Worm (Caenorhabditis elegans): Measurements from ENCODE around the gene nhr-28.

The nhr-28 gene

DNA sequence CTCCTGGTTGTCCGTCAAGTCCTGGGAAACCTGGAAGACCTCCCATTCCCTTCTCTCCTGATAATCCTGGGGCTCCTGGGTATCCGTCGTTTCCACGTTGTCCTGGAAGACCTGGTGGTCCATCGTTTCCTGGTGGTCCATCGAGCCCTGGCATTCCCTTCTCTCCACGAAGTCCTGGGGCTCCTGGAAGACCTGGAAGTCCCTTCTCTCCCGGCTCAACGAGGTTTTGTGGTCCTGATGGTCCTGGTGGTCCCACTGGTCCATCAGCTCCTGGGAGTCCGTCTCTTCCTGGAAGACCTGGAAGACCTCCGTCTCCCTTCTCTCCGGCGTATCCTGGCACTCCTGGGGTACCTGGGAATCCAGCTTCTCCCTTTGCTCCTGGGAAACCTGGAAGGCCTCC lies 27.1 kb downstream of the nhr-28 start:
- TF ChIP-seq unc-62 (GFP tag; optimal IDR thresholded peaks at IDR 0.05): no peak

DNA sequence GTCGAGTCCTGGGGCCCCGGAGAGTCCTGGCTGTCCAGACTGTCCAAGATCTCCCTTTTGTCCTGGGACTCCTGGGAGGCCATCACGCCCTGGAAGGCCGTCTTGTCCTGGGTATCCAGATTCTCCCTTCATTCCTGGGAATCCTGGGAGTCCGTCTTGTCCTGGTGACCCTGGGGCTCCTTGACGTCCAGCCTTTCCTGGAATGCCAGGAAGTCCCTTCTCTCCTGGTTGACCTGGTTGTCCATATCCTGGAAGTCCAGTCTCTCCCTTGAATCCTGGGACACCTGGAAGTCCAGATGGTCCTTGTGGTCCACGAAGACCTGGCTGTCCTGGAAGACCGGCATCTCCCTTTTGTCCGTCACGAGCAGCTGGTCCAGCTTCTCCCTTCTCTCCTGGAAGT lies 28.3 kb downstream of the nhr-28 start:
- TF ChIP-seq unc-62 (GFP tag; optimal IDR thresholded peaks at IDR 0.05): no peak

DNA sequence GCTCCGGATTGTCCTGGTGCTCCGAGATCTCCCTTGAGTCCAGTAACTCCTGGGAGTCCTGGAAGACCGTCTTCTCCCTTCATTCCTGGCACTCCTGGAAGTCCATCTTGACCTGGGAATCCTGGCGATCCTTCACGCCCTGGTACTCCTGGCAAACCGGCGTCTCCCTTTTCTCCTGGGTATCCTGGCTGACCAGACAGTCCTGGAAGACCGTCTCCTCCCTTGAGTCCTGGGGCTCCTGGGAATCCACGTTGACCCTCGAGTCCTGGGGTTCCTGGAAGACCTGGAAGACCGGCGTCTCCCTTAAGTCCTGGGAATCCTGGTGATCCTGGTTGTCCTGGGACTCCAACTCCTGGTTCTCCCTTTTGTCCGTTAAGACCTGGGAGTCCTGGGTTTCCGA lies 29.2 kb downstream of the nhr-28 start:
- no peak for TF ChIP-seq unc-62 (GFP tag; optimal IDR thresholded peaks at IDR 0.05)

DNA sequence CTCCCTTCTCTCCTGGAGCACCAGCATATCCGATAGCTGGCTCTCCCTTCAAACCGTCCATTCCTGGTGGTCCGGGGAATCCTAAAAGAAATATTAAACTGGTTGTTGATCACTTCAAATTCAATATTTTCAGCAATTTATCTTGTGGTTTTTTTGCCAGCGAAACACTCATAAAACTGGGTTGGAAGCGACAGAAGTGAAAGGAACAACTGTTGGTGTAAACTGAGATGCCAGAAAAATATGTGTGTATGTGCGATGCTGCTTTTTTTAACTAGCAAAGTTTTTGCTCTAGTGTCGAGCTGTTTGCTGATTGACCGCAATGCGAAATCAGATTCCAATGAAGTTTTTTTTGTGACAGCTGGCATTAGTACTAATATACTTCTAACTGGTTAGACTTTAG lies 32.4 kb downstream of the nhr-28 start:
- no peak for TF ChIP-seq unc-62 (GFP tag; optimal IDR thresholded peaks at IDR 0.05)

DNA sequence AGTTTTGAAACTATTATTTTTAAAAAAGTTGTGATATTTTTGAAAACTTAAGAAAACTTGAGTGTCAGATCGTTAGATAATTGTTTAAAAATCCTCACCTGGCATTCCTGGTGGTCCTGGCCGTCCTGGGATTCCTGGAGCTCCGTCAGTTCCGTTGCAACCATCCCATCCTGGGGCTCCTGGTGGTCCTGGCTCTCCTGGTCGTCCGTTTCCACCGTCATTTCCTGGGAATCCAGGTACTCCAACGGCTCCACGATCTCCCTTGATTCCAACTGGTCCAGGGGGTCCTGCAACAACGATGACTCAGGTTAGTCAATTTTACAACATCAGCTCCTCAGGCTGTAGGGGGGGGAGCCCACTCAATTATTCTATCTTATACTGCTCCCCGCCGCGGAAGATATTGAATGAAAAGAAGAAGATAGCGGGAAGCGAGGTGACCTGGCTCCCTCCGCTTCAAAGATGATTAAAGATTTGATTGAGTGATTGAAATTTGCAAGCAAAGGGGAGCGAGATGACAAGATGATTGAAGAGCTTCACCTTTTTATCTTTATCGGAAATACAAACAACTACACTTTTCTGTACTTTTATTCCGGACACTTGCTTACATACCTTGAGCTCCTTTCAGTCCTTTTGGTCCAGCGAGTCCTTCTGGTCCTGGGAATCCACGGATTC lies 33.0 kb downstream of the nhr-28 start:
- no peak for TF ChIP-seq unc-62 (GFP tag; optimal IDR thresholded peaks at IDR 0.05)

DNA sequence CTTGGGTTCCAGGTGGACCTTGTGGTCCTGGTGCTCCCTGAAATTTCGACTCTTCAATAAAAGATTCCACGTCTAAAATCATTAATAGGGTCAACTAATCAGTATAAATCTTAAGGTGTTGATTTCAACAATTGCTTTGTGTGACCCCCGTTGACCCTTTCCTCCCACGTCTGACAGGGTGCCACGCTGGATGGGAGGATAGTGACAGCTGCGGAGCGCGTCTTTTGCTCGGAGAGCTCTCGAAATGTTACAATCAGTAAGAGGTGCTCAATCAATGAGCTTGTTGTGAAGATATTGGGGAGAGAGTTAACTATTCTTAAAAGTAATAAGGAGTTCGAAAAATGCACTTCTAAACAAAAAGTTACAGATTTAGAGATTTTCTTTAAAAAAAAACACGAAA lies 33.6 kb downstream of the nhr-28 start:
- no peak for TF ChIP-seq unc-62 (GFP tag; optimal IDR thresholded peaks at IDR 0.05)

DNA sequence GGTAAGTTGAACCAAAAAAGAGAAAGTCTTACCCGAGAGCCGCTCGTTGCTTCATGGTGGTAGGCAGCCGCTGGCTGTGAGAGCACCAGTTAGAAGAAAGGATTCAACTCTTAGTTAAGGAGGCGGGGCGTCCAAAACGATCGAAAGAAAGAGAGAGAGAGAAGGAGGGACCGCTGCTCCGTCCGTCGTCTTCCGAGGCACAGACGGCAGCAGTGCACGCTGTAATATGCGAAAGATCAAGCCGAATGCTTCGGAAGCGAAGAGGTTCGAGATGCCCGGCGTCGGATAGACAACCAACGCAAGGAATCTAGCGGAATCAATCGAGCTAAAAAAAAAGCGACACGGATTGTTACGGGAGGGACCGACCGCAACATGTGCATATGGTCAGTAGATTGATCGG lies 34.5 kb downstream of the nhr-28 start, which contains the start of gene let-2:
Gene let-2, minus strand, starts transcription at position 68 of the 400 bp plus-strand sequence.
- no peak for TF ChIP-seq unc-62 (GFP tag; optimal IDR thresholded peaks at IDR 0.05)

DNA sequence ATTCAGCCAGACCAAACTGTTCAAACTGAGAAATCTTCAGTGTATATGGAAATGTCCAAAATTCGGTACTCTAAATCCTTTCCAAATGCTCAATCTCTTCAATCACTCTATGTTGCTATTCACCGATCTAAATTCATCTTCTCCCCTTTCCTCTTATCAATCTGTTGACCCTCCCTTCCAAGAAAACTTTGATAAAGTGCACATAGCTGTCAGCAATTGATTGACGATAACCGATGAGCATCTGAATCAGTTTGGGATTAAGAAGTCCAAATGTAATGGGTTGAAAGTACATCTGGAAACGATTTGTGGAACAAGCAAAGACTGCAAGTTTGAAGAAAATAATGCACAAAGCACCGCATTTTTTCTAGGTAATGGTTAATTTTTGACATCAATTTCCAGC lies 35.2 kb downstream of the nhr-28 start:
- no peak for TF ChIP-seq unc-62 (GFP tag; optimal IDR thresholded peaks at IDR 0.05)

DNA sequence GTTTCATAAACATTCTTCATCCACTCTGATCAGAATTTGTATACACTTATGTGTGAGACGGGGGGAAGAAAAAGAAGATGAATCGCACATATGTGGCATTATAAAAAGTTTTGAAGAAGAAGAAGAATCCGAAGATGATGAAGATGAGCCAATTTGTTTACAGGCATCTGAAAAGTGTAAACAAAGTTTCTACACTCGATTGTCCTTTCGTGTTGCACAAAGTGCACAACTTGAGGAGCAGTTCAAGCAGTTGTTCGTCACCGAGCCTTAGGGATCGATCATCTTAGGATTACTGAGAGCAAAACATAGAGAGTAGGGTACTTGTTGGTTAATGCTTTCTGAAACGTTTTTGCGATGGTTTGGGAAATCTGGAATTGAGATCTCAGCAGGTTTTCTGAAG lies 36.3 kb downstream of the nhr-28 start:
- TF ChIP-seq unc-62 (GFP tag; optimal IDR thresholded peaks at IDR 0.05): no peak

DNA sequence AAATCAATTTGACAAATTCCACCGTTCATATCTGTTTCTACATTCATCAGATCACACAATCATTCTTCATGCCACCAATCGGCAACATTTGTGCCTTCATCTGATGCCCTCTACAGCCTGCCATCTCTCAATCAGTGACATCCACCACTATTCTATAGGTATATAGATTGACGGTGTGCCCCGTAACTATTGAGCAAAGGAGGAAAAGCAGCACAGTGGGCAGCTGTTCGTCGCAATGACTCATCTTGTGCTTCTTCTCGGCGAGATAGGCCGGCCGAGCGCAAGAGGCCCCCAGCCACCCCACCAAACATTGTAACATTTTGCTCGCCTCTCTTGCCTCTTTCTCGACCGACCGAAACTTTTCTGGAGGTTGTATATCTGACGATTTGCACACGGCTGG lies 37.3 kb downstream of the nhr-28 start:
- TF ChIP-seq unc-62 (GFP tag; optimal IDR thresholded peaks at IDR 0.05): no peak

DNA sequence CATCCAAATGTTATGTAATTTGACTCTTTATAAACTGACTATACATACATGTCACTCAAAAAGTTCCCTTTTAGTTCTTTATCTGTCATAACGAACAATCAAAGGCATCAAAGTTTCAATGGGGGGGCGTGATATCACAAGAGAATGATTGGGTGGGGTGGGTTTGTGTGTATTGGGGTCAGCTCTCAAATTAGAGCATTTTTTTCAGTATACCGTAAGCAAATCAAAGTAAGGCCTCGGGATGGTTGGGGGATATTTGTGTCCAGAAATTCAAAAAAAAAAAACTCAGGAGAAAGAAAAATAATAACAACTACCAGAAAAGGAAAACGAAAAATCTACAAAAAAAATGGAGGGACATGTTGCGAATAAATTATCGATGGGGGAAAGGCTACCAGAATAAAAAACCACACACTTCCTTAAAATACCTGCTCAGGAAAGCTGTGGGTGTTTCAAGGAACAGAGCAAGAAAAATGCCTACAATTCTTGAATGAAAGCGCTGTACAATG lies 43.7 kb downstream of the nhr-28 start, which contains the start of gene F01G12.18:
Gene F01G12.18, minus strand, starts transcription at position 51 of the 506 bp plus-strand sequence.
- no peak for TF ChIP-seq unc-62 (GFP tag; optimal IDR thresholded peaks at IDR 0.05)

DNA sequence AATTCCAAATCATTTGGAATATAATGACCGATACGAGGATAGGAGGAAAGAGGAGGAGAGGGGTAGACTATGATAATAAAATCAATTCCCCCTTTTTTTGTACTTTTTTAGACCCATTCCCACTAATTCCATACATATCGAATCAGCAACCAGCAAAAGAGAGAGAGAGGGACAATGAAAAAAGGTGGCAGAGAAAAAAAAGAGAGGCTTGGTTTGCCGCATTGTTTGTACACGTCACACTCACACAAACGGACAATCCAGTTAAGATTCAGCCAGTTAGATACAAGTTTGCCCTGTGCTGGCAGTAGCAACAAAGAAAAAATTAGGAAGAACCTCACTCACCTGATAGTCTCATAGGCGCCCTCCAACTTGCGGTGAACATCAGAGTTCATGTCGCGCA lies 46.1 kb downstream of the nhr-28 start:
- no peak for TF ChIP-seq unc-62 (GFP tag; optimal IDR thresholded peaks at IDR 0.05)

DNA sequence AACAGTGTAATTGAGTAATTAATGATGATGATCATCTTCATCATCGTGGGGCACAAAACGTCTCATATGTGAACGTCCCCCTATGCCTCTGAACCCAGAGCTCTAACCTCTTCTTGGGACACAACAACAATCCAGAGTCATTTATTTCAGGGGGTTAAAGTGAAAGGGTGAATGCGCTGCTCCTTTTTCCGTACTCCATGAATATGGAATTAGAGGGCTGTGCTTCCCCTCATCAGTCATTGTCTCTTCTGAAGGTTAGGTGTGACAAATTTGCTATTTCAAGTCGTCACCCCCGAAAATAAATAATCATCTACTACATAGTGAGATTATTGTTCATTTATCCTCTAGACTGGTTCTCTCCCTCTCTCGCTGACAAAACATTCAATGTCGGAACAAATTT lies 47.5 kb downstream of the nhr-28 start:
- no peak for TF ChIP-seq unc-62 (GFP tag; optimal IDR thresholded peaks at IDR 0.05)

DNA sequence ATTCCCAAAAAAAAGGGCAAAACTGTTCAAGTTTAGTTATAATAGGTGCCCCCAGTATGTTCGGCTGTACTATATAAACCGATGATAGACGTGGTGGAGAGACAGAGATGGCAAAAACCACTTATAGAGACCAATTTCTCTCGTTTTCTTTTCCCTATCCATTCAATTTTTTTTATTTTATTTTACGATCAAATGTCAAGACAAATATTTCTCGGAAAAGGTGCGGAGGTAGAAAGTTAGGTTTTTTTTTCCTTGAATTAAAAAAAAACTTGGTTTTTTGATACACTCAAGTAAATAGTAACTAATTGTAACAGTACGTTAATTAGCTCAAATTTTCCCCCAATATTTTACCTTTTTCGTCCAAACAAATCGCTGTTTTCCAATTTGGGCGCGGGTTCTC lies 48.0 kb downstream of the nhr-28 start:
- TF ChIP-seq unc-62 (GFP tag; optimal IDR thresholded peaks at IDR 0.05): no peak

DNA sequence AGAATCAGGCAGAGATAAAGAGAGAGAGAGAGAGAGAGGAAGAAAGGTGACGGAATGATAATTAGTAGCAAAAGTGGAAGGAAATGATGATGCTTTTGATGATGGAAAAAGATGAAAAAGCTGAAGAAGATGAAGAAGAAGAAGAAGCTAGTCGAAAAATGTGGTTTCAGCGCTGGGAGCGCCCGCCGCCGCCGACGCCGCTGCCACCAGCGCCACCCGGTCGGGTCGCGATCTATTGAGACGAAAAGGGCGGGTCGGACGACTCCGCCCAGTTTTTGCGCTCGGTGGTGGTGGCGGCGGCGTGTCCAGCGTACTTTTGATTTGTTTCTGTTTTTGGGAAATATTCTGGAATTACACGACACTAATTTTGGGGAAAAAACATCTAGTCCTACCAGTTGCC lies 48.6 kb downstream of the nhr-28 start:
- no peak for TF ChIP-seq unc-62 (GFP tag; optimal IDR thresholded peaks at IDR 0.05)

DNA sequence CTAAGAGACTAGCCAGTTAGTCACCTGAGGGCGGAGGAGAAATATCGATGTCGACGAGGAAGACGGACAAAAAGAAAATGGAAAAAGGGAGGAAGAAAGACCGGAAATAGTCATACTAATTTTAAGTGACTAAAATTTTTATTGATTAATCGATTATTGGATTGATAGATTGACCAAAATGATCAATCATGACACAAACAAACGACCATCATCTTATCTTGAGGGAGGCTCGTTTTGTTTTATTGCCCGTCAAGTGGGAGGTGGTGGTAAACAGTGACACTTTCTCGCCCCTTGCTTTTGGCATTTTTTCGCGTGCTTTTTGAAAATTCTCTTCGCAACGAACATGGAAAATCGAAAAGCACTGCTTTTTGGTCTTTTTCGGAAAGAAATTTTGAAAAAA lies 50.0 kb downstream of the nhr-28 start:
- TF ChIP-seq unc-62 (GFP tag; optimal IDR thresholded peaks at IDR 0.05): no peak

DNA sequence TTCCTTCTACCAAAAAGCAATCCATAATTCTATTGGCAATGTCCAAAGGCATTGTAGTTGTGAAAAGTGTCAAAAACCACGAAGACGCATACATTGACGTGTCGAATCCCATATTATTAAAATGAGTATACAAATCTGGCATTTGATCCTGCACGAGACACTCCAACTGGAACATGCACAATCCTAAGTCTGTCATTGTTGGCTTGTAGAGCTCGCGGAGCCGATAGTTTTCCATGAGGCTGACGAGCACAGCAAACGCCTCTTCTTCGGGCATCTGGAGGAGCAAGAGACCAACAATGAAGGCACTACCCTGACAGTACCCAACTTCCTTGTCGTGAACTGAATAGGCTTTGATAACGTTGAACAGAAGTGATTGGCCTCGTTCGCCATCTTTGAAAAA lies 51.9 kb downstream of the nhr-28 start:
- no peak for TF ChIP-seq unc-62 (GFP tag; optimal IDR thresholded peaks at IDR 0.05)

DNA sequence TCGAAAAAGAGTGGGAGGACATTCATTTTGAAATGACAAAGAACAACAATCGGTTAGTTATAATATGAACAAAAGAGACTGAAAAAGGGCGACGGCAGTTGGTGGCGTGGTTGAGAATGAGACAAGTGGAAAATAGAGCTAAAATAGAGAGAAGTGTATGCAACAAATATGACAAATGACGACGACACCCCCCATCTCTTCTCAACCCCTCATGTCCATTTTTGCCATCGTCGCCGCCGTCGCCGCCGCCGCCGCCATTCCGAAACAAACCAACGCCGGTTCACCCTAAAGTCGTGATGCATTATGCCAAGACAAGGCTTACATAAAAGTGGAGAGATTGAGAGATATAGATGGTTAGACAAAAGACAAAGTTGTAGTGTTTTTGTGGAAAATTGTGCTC lies 54.4 kb downstream of the nhr-28 start:
- no peak for TF ChIP-seq unc-62 (GFP tag; optimal IDR thresholded peaks at IDR 0.05)
